Fruit fly (Drosophila melanogaster) whole organism, embryonic: ENCODE measurements around the gene GstD4.

Experiments used
- Adf1 ChIP-seq: fragments of 200-800 bp; sonication (Bioruptor generic); IDR thresholded peaks from 2 replicates; pipeline ENCODE4 v1.3.6; 2022; ENCODE audit warnings: missing biosample characterization, missing genetic modification characterization
- BtbVII ChIP-seq: fragments of 200-800 bp; sonication (Bioruptor generic); optimal IDR thresholded peaks from 3 replicates; lab custom pipeline; 2017; ENCODE audit warnings: missing biosample characterization, mild to moderate bottlenecking, missing genetic modification characterization
- CG10565 ChIP-seq: fragments of 200-800 bp; sonication (Bioruptor generic); optimal IDR thresholded peaks from 3 replicates; lab custom pipeline; 2016; ENCODE audit warnings: missing biosample characterization, mild to moderate bottlenecking, missing genetic modification characterization
- CG11456 ChIP-seq: fragments of 200-800 bp; sonication (Bioruptor generic); IDR thresholded peaks from 3 replicates; pipeline ENCODE4 v1.3.6; 2022; ENCODE audit warnings: missing biosample characterization, missing genetic modification characterization
- CG11560 ChIP-seq: fragments of 200-800 bp; sonication (Bioruptor generic); IDR thresholded peaks from 3 replicates; pipeline ENCODE4 v1.3.6; 2022; ENCODE audit warnings: missing biosample characterization, missing genetic modification characterization
- CG12071 ChIP-seq: fragments of 200-800 bp; sonication (Bioruptor generic); optimal IDR thresholded peaks from 3 replicates; lab custom pipeline; 2018; ENCODE audit warnings: missing biosample characterization, mild to moderate bottlenecking, missing genetic modification characterization
- CG1529 ChIP-seq: fragments of 200-800 bp; sonication (Bioruptor generic); optimal IDR thresholded peaks from 3 replicates; lab custom pipeline; 2018; ENCODE audit warnings: missing biosample characterization, missing genetic modification characterization
- CG1647 ChIP-seq: fragments of 200-800 bp; sonication (Bioruptor generic); optimal IDR thresholded peaks from 3 replicates; lab custom pipeline; 2016; ENCODE audit warnings: missing biosample characterization, missing genetic modification characterization
- CG17361 ChIP-seq: fragments of 200-800 bp; sonication (Bioruptor generic); IDR thresholded peaks from 3 replicates; pipeline ENCODE4 v1.3.6; 2022; ENCODE audit warnings: missing biosample characterization, missing genetic modification characterization
- CG17829 ChIP-seq: fragments of 200-800 bp; optimal IDR thresholded peaks from 2 replicates; lab custom pipeline; 2019; ENCODE audit warnings: missing biosample characterization, mild to moderate bottlenecking, missing genetic modification characterization, moderate library complexity
- CG43689 ChIP-seq: fragments of 200-800 bp; sonication (Bioruptor generic); IDR thresholded peaks from 2 replicates; pipeline ENCODE4 v1.3.6; 2022; ENCODE audit warnings: missing biosample characterization, missing genetic modification characterization
- CG4707 ChIP-seq: fragments of 200-800 bp; sonication (Bioruptor generic); optimal IDR thresholded peaks from 2 replicates; lab custom pipeline; 2018; ENCODE audit warnings: missing biosample characterization, mild to moderate bottlenecking, missing genetic modification characterization, moderate library complexity
- CG7372 ChIP-seq: fragments of 200-800 bp; sonication (Bioruptor generic); IDR thresholded peaks from 2 replicates; pipeline ENCODE4 v1.3.6; 2022; ENCODE audit warnings: missing biosample characterization, missing genetic modification characterization
- CG7987 ChIP-seq: fragments of 200-800 bp; sonication (Bioruptor generic); optimal IDR thresholded peaks from 2 replicates; lab custom pipeline; 2018; ENCODE audit warnings: missing biosample characterization, mild to moderate bottlenecking, missing genetic modification characterization, moderate library complexity
- CG8089 ChIP-seq: fragments of 200-800 bp; sonication (Bioruptor generic); optimal IDR thresholded peaks from 3 replicates; lab custom pipeline; 2016; ENCODE audit warnings: missing biosample characterization, missing genetic modification characterization
- CG9609 ChIP-seq: fragments of 200-800 bp; sonication (Bioruptor generic); optimal IDR thresholded peaks from 3 replicates; lab custom pipeline; 2016; ENCODE audit warnings: missing biosample characterization, missing genetic modification characterization
- CG9932 ChIP-seq: fragments of 200-800 bp; sonication (Bioruptor generic); IDR thresholded peaks from 2 replicates; pipeline ENCODE4 v1.3.6; 2022; ENCODE audit warnings: missing biosample characterization, missing genetic modification characterization
- Chrac-16 ChIP-seq: fragments of 200-800 bp; sonication (Bioruptor generic); optimal IDR thresholded peaks from 3 replicates; lab custom pipeline; 2016; ENCODE audit warnings: missing biosample characterization, missing genetic modification characterization
- D19A ChIP-seq: fragments of 200-800 bp; optimal IDR thresholded peaks from 3 replicates; lab custom pipeline; 2019; ENCODE audit warnings: missing biosample characterization, mild to moderate bottlenecking, missing genetic modification characterization, moderate library complexity
- Dad ChIP-seq: fragments of 200-800 bp; sonication (Bioruptor generic); optimal IDR thresholded peaks from 3 replicates; lab custom pipeline; 2016; ENCODE audit warnings: missing biosample characterization, missing genetic modification characterization
- Dbx ChIP-seq: fragments of 200-800 bp; sonication (Bioruptor generic); IDR thresholded peaks from 3 replicates; pipeline ENCODE4 v1.3.6; 2022; ENCODE audit warnings: missing biosample characterization, missing genetic modification characterization
- ERR ChIP-seq: fragments of 200-800 bp; sonication (Bioruptor generic); optimal IDR thresholded peaks from 2 replicates; lab custom pipeline; 2016; ENCODE audit warnings: missing biosample characterization, missing genetic modification characterization
- HLHmδ ChIP-seq: fragments of 200-800 bp; sonication (Bioruptor generic); optimal IDR thresholded peaks from 2 replicates; lab custom pipeline; 2018; ENCODE audit warnings: missing biosample characterization, mild to moderate bottlenecking, missing genetic modification characterization, moderate library complexity
- Hmx ChIP-seq: fragments of 200-800 bp; sonication (Bioruptor generic); optimal IDR thresholded peaks from 2 replicates; lab custom pipeline; 2016; ENCODE audit warnings: missing biosample characterization, missing genetic modification characterization
- Hsf ChIP-seq: fragments of 200-800 bp; sonication (Bioruptor generic); optimal IDR thresholded peaks from 3 replicates; lab custom pipeline; 2016; ENCODE audit warnings: missing biosample characterization, missing genetic modification characterization
- Med ChIP-seq: fragments of 200-800 bp; sonication (Bioruptor generic); peaks from one replicate; lab custom pipeline; 2016; ENCODE audit warnings: missing biosample characterization, missing genetic modification characterization, mild to moderate bottlenecking, inconsistent platforms, moderate library complexity
- Nf-YA ChIP-seq: fragments of 200-800 bp; sonication (Bioruptor generic); IDR thresholded peaks from 2 replicates; pipeline ENCODE4 v1.3.6; 2022; ENCODE audit warnings: missing biosample characterization, missing genetic modification characterization
- Usf ChIP-seq: fragments of 200-800 bp; sonication (Bioruptor generic); optimal IDR thresholded peaks from 2 replicates; lab custom pipeline; 2017; ENCODE audit warnings: missing genotype, missing biosample characterization, missing genetic modification characterization
- Xbp1 ChIP-seq: fragments of 200-800 bp; sonication (Bioruptor generic); optimal IDR thresholded peaks from 3 replicates; lab custom pipeline; 2016; ENCODE audit warnings: missing biosample characterization, mild to moderate bottlenecking, missing genetic modification characterization
- aop ChIP-seq: fragments of 200-800 bp; sonication (Bioruptor generic); IDR thresholded peaks from 2 replicates; pipeline ENCODE4 v1.3.6; 2022; ENCODE audit warnings: missing biosample characterization, missing genetic modification characterization
- ase ChIP-seq: fragments of 200-800 bp; sonication (Bioruptor generic); IDR thresholded peaks from 3 replicates; pipeline ENCODE4 v1.3.6; 2022; ENCODE audit warnings: missing biosample characterization, missing genetic modification characterization
- cwo ChIP-seq: fragments of 200-800 bp; sonication (Bioruptor generic); optimal IDR thresholded peaks from 3 replicates; lab custom pipeline; 2017; ENCODE audit warnings: missing biosample characterization, missing genetic modification characterization, mild to moderate bottlenecking, moderate library complexity, missing genetic modification reagents
- fru ChIP-seq: fragments of >200 bp; optimal IDR thresholded peaks from 2 replicates; lab custom pipeline; 2017
- ftz-f1 ChIP-seq: fragments of 200-800 bp; sonication (Bioruptor generic); optimal IDR thresholded peaks from 2 replicates; lab custom pipeline; 2016; ENCODE audit warnings: missing biosample characterization, missing genetic modification characterization
- fu2 ChIP-seq: fragments of 200-800 bp; sonication (Bioruptor generic); optimal IDR thresholded peaks from 2 replicates; lab custom pipeline; 2016; ENCODE audit warnings: missing biosample characterization, missing genetic modification characterization
- gt ChIP-seq: fragments of 200-800 bp; sonication (Bioruptor generic); IDR thresholded peaks from 2 replicates; pipeline ENCODE4 v1.3.6; 2022; ENCODE audit warnings: missing biosample characterization, missing genetic modification characterization
- h ChIP-seq: fragments of >200 bp; optimal IDR thresholded peaks from 2 replicates; lab custom pipeline; 2017
- hkb ChIP-seq, 2 experiments: fragments of 200-800 bp in 1 of 2; fragments of >200 bp in 1 of 2; sonication (Bioruptor generic) in 1 of 2; IDR thresholded peaks in 1 of 2; optimal IDR thresholded peaks in 1 of 2; 2 replicates each; pipeline versions ENCODE4 v1.3.6 to Lab custom; 2017 to 2022; ENCODE audit warnings: missing biosample characterization in 1 of 2, missing genetic modification characterization in 1 of 2
- knrl ChIP-seq: fragments of 200-800 bp; sonication (Bioruptor generic); IDR thresholded peaks from 3 replicates; pipeline ENCODE4 v1.3.6; 2022; ENCODE audit warnings: missing biosample characterization, missing genetic modification characterization; ENCODE audit not compliant: partially characterized antibody
- mam ChIP-seq: fragments of 200-800 bp; sonication (Bioruptor generic); optimal IDR thresholded peaks from 3 replicates; lab custom pipeline; 2016; ENCODE audit warnings: missing biosample characterization, missing genetic modification characterization
- pfk ChIP-seq: fragments of 200-800 bp; sonication (Bioruptor generic); optimal IDR thresholded peaks from 2 replicates; lab custom pipeline; 2018; ENCODE audit warnings: missing biosample characterization, mild to moderate bottlenecking, missing genetic modification characterization, moderate library complexity
- ranshi ChIP-seq: fragments of 200-800 bp; sonication (Bioruptor generic); IDR thresholded peaks from 2 replicates; pipeline ENCODE4 v1.3.6; 2022; ENCODE audit warnings: missing biosample characterization, missing genetic modification characterization
- rib ChIP-seq: fragments of 200-800 bp; sonication (Bioruptor generic); IDR thresholded peaks from 2 replicates; pipeline ENCODE4 v1.3.6; 2022; ENCODE audit warnings: missing biosample characterization, missing genetic modification characterization
- row ChIP-seq: fragments of 200-800 bp; sonication (Bioruptor generic); IDR thresholded peaks from 3 replicates; pipeline ENCODE4 v1.3.6; 2022; ENCODE audit warnings: missing biosample characterization, missing genetic modification characterization
- sim ChIP-seq: fragments of 200-800 bp; sonication (Bioruptor generic); IDR thresholded peaks from 2 replicates; pipeline ENCODE4 v1.3.6; 2022; ENCODE audit warnings: missing biosample characterization, missing genetic modification characterization
- sima ChIP-seq: fragments of 200-800 bp; sonication (Bioruptor generic); optimal IDR thresholded peaks from 2 replicates; lab custom pipeline; 2016; ENCODE audit warnings: missing biosample characterization, missing genetic modification characterization
- sisA ChIP-seq: fragments of 200-800 bp; sonication (Bioruptor generic); IDR thresholded peaks from 2 replicates; pipeline ENCODE4 v1.3.6; 2022; ENCODE audit warnings: missing biosample characterization, missing genetic modification characterization
- sqz ChIP-seq: fragments of 200-800 bp; sonication (Bioruptor generic); optimal IDR thresholded peaks from 3 replicates; lab custom pipeline; 2018; ENCODE audit warnings: missing biosample characterization, mild to moderate bottlenecking, missing genetic modification characterization
- sug ChIP-seq: fragments of 200-800 bp; optimal IDR thresholded peaks from 2 replicates; lab custom pipeline; 2019; ENCODE audit warnings: missing biosample characterization, mild to moderate bottlenecking, missing genetic modification characterization, moderate library complexity
- toy ChIP-seq: fragments of 200-800 bp; sonication (Bioruptor generic); IDR thresholded peaks from 2 replicates; pipeline ENCODE4 v1.3.6; 2022; ENCODE audit warnings: missing biosample characterization, missing genetic modification characterization
- twi ChIP-seq: fragments of 200-800 bp; optimal IDR thresholded peaks from 2 replicates; lab custom pipeline; 2019; ENCODE audit warnings: missing biosample characterization, mild to moderate bottlenecking, missing genetic modification characterization, moderate library complexity
- usp ChIP-seq: fragments of >200 bp; optimal IDR thresholded peaks from 2 replicates; lab custom pipeline; 2017; ENCODE audit warnings: missing biosample characterization, missing genetic modification characterization

Gene GstD4

dm6 chr3R:12369135-12369792, 4.6 kb upstream of the GstD4 start, which contains the start of gene GstD1 (continued):
- no peak for TF ChIP-seq HLHmδ (GFP tag; lab: Kevin White, UChicago)
- TF ChIP-seq CG4707 (GFP tag; lab: Kevin White, UChicago) = no peak
- no peak for TF ChIP-seq CG17829
- TF ChIP-seq CG7372 (GFP tag; lab: Robert Waterston, UW) = no peak
- peak; percentile 98 for TF ChIP-seq D19A
- peak; percentile 47 for TF ChIP-seq cwo (GFP tag; lab: Kevin White, UChicago)
- TF ChIP-seq Adf1 (GFP tag; lab: Robert Waterston, UW) = peak; percentile 67; the same call in 1 of the 2 replicates
- no peak for TF ChIP-seq CG7987 (GFP tag; lab: Kevin White, UChicago)
- TF ChIP-seq h (lab: Kevin White, UChicago) = no peak
- no peak for TF ChIP-seq gt (GFP tag; lab: Robert Waterston, UW)
- TF ChIP-seq BtbVII (GFP tag; lab: Kevin White, UChicago) = peak; percentile 49
- peak; percentile 66 for TF ChIP-seq ERR
- TF ChIP-seq Nf-YA (GFP tag; lab: Robert Waterston, UW) = no peak
- peak; percentile 26 for TF ChIP-seq fu2 (GFP tag; lab: Kevin White, UChicago)
- peak; percentile 69; the same call in 2 of the 3 replicates for TF ChIP-seq Dbx (GFP tag; lab: Robert Waterston, UW)
- peak; percentile 87 for TF ChIP-seq rib
- TF ChIP-seq sim (GFP tag; lab: Robert Waterston, UW) = no peak
- no peak; the same call in 2 of the 3 replicates for TF ChIP-seq knrl (GFP tag; lab: Robert Waterston, UW)
- TF ChIP-seq CG9932 = peak; percentile 51
- TF ChIP-seq Med (GFP tag; lab: Kevin White, UChicago) = peak; percentile 84
- no peak; the same call in 1 of the 2 replicates for TF ChIP-seq ranshi (GFP tag; lab: Robert Waterston, UW)
- peak; percentile 14 for TF ChIP-seq Usf (GFP tag; lab: Kevin White, UChicago)
- TF ChIP-seq CG12071 (GFP tag; lab: Kevin White, UChicago) = no peak
- TF ChIP-seq Dad (GFP tag; lab: Kevin White, UChicago) = no peak
- TF ChIP-seq sug (tag; lab: Kevin White, UChicago) = peak; percentile 56
- TF ChIP-seq toy (GFP tag; lab: Robert Waterston, UW) = no peak
- TF ChIP-seq ase (GFP tag; lab: Robert Waterston, UW) = no peak
- no peak for TF ChIP-seq CG9609 (GFP tag; lab: Kevin White, UChicago)
- TF ChIP-seq aop (GFP tag; lab: Robert Waterston, UW) = no peak
- TF ChIP-seq mam (GFP tag; lab: Kevin White, UChicago) = peak; percentile 34
- peak; percentile 88 for TF ChIP-seq ftz-f1 (GFP tag; lab: Kevin White, UChicago)
- TF ChIP-seq hkb (optimal IDR thresholded peaks at IDR 0.05; lab: Kevin White, UChicago) = no peak
- no peak for TF ChIP-seq hkb (GFP tag; IDR thresholded peaks at IDR 0.05; lab: Robert Waterston, UW)
- no peak for TF ChIP-seq CG10565
- TF ChIP-seq CG8089 = no peak
- TF ChIP-seq CG11456 (GFP tag; lab: Robert Waterston, UW) = no peak
- peak; percentile 36 for TF ChIP-seq CG1647 (GFP tag; lab: Kevin White, UChicago)
- TF ChIP-seq CG1529 (GFP tag; lab: Kevin White, UChicago) = no peak
- TF ChIP-seq row = peak; percentile 64
- no peak for TF ChIP-seq Hmx (GFP tag; lab: Kevin White, UChicago)
- TF ChIP-seq Hsf (GFP tag; lab: Kevin White, UChicago) = no peak
- no peak for TF ChIP-seq CG11560
- TF ChIP-seq fru (lab: Kevin White, UChicago) = no peak
- peak; percentile 36 for TF ChIP-seq Xbp1 (GFP tag; lab: Kevin White, UChicago)
- no peak for TF ChIP-seq sima (GFP tag; lab: Kevin White, UChicago)
- TF ChIP-seq usp = no peak
- no peak for TF ChIP-seq CG43689 (GFP tag; lab: Robert Waterston, UW)
- peak; percentile 51 for TF ChIP-seq Chrac-16 (GFP tag; lab: Kevin White, UChicago)
- no peak for TF ChIP-seq twi (tag; lab: Kevin White, UChicago)
- peak; percentile 74 for TF ChIP-seq sqz (GFP tag; lab: Kevin White, UChicago)
- TF ChIP-seq CG17361 (GFP tag; lab: Robert Waterston, UW) = peak; percentile 49; the same call in 1 of the 3 replicates
- no peak for TF ChIP-seq sisA (GFP tag; lab: Robert Waterston, UW)
- peak; percentile 17 for TF ChIP-seq pfk (GFP tag; lab: Kevin White, UChicago)
